Fruit fly (Drosophila melanogaster) whole organism, prepupa: Measurements from ENCODE around the gene EMC2B.
A peak's percentile ranks its signal among the peaks of the same experiment; 100 is the strongest.
"Not testable (repeated sequence)": the region's sequence is repeated elsewhere in the genome, so short reads cannot be mapped to it uniquely, and the experiment has no call there.

Experiments used
- CG10631 ChIP-seq: fragments of 200-800 bp; sonication (Bioruptor generic); optimal IDR thresholded peaks from 2 replicates; lab custom pipeline; 2016; ENCODE audit warnings: missing biosample characterization, missing genetic modification characterization
- CG11294 ChIP-seq: fragments of 200-800 bp; sonication (Bioruptor generic); IDR thresholded peaks from 2 replicates; pipeline ENCODE4 v1.3.6; 2022; ENCODE audit warnings: missing biosample characterization, missing genetic modification characterization
- CG11902 ChIP-seq: fragments of 200-800 bp; sonication (Bioruptor generic); optimal IDR thresholded peaks from 3 replicates; lab custom pipeline; 2016; ENCODE audit warnings: missing biosample characterization, missing genetic modification characterization
- CG1621 ChIP-seq: fragments of 200-800 bp; sonication (Bioruptor generic); optimal IDR thresholded peaks from 3 replicates; lab custom pipeline; 2018; ENCODE audit warnings: missing biosample characterization, mild to moderate bottlenecking, missing genetic modification characterization
- CG3032 ChIP-seq: fragments of 200-800 bp; optimal IDR thresholded peaks from 2 replicates; lab custom pipeline; 2019; ENCODE audit warnings: missing biosample characterization, mild to moderate bottlenecking, missing genetic modification characterization, moderate library complexity
- CG34406 ChIP-seq: fragments of 200-800 bp; sonication (Bioruptor generic); optimal IDR thresholded peaks from 3 replicates; lab custom pipeline; 2016; ENCODE audit warnings: missing biosample characterization, missing genetic modification characterization
- CG6163 ChIP-seq: fragments of 200-800 bp; sonication (Bioruptor generic); IDR thresholded peaks from 3 replicates; pipeline ENCODE4 v1.3.6; 2022; ENCODE audit warnings: missing biosample characterization, missing genetic modification characterization
- CG6854 ChIP-seq: fragments of 200-800 bp; sonication (Bioruptor generic); optimal IDR thresholded peaks from 2 replicates; lab custom pipeline; 2017; ENCODE audit warnings: missing biosample characterization, mild to moderate bottlenecking, missing genetic modification characterization
- CG8119 ChIP-seq: fragments of 200-800 bp; sonication (Bioruptor generic); IDR thresholded peaks from 3 replicates; pipeline ENCODE4 v1.3.6; 2022; ENCODE audit warnings: missing biosample characterization, missing genetic modification characterization
- CG9139 ChIP-seq: fragments of 200-800 bp; sonication (Bioruptor generic); optimal IDR thresholded peaks from 3 replicates; lab custom pipeline; 2017; ENCODE audit warnings: missing biosample characterization, mild to moderate bottlenecking, missing genetic modification characterization
- Eip75B ChIP-seq: fragments of 200-800 bp; sonication (Bioruptor generic); optimal IDR thresholded peaks from 3 replicates; lab custom pipeline; 2016; ENCODE audit warnings: missing biosample characterization, missing genetic modification characterization
- Eip78C ChIP-seq: fragments of 200-800 bp; sonication (Bioruptor generic); peaks from one replicate; lab custom pipeline; 2016; ENCODE audit warnings: missing biosample characterization, missing genetic modification characterization
- Eip93F ChIP-seq: fragments of 200-800 bp; sonication (Bioruptor generic); optimal IDR thresholded peaks from 2 replicates; lab custom pipeline; 2016; ENCODE audit warnings: missing biosample characterization, mild to moderate bottlenecking, missing genetic modification characterization
- Ets21C ChIP-seq: fragments of 200-800 bp; sonication (Bioruptor generic); optimal IDR thresholded peaks from 3 replicates; lab custom pipeline; 2016; ENCODE audit warnings: missing biosample characterization, missing genetic modification characterization
- Gug ChIP-seq: fragments of 200-800 bp; sonication (Bioruptor generic); IDR thresholded peaks from 2 replicates; pipeline ENCODE4 v1.3.6; 2022; ENCODE audit warnings: missing biosample characterization, missing genetic modification characterization
- Hr38 ChIP-seq: sonication (Bioruptor generic); optimal IDR thresholded peaks from 2 replicates; lab custom pipeline; 2016; ENCODE audit warnings: missing biosample characterization, missing genetic modification characterization
- Lpt ChIP-seq: fragments of 200-800 bp; sonication (Bioruptor generic); optimal IDR thresholded peaks from 3 replicates; lab custom pipeline; 2016; ENCODE audit warnings: missing biosample characterization, missing genetic modification characterization
- Met ChIP-seq: fragments of 200-800 bp; sonication (Bioruptor generic); optimal IDR thresholded peaks from 3 replicates; lab custom pipeline; 2016; ENCODE audit warnings: missing biosample characterization, missing genetic modification characterization
- Sox14 ChIP-seq: fragments of 200-800 bp; sonication (Bioruptor generic); optimal IDR thresholded peaks from 3 replicates; lab custom pipeline; 2016; ENCODE audit warnings: missing biosample characterization, missing genetic modification characterization
- dsx ChIP-seq: fragments of 200-800 bp; optimal IDR thresholded peaks from 3 replicates; lab custom pipeline; 2019; ENCODE audit warnings: missing biosample characterization, mild to moderate bottlenecking, missing genetic modification characterization, moderate library complexity; ENCODE audit not compliant: poor library complexity, severe bottlenecking
- eg ChIP-seq: fragments of 200-800 bp; sonication (Bioruptor generic); IDR thresholded peaks from 3 replicates; pipeline ENCODE4 v1.3.6; 2022; ENCODE audit warnings: missing biosample characterization, missing genetic modification characterization
- esn ChIP-seq: fragments of 200-800 bp; sonication (Bioruptor generic); optimal IDR thresholded peaks from 2 replicates; lab custom pipeline; 2016; ENCODE audit warnings: missing biosample characterization, mild to moderate bottlenecking, missing genetic modification characterization, moderate library complexity
- fd59A ChIP-seq: fragments of 200-800 bp; sonication (Bioruptor generic); optimal IDR thresholded peaks from 2 replicates; lab custom pipeline; 2017; ENCODE audit warnings: missing biosample characterization, mild to moderate bottlenecking, missing genetic modification characterization, missing genetic modification reagents
- fkh ChIP-seq: fragments of 200-800 bp; sonication (Bioruptor generic); optimal IDR thresholded peaks from 3 replicates; lab custom pipeline; 2017; ENCODE audit warnings: missing biosample characterization, mild to moderate bottlenecking, missing genetic modification characterization, moderate library complexity
- lz ChIP-seq: fragments of 200-800 bp; sonication (Bioruptor generic); optimal IDR thresholded peaks from 3 replicates; lab custom pipeline; 2016; ENCODE audit warnings: missing biosample characterization, missing genetic modification characterization
- net ChIP-seq: fragments of 200-800 bp; sonication (Bioruptor generic); optimal IDR thresholded peaks from 3 replicates; lab custom pipeline; 2016; ENCODE audit warnings: missing biosample characterization, missing genetic modification characterization
- salr ChIP-seq, 2 experiments: fragments of 200-800 bp; sonication (Bioruptor generic); optimal IDR thresholded peaks; 3 replicates each; lab custom pipeline; 2016 to 2018; ENCODE audit warnings: missing biosample characterization in 2 of 2, missing genetic modification characterization in 2 of 2, mild to moderate bottlenecking in 1 of 2
- ss ChIP-seq, 2 experiments: fragments of 200-800 bp; sonication (Bioruptor generic); optimal IDR thresholded peaks; 2 replicates in 1 of 2; 3 replicates in 1 of 2; lab custom pipeline; 2017 to 2018; ENCODE audit warnings: mild to moderate bottlenecking in 2 of 2, missing biosample characterization in 2 of 2, missing genetic modification characterization in 2 of 2, moderate library complexity in 1 of 2
- svp ChIP-seq: fragments of 200-800 bp; sonication (Bioruptor generic); peaks from one replicate; lab custom pipeline; 2016; ENCODE audit warnings: missing biosample characterization, missing genetic modification characterization
- vri ChIP-seq: fragments of 200-800 bp; sonication (Bioruptor generic); optimal IDR thresholded peaks from 3 replicates; lab custom pipeline; 2016; ENCODE audit warnings: missing biosample characterization, mild to moderate bottlenecking, missing genetic modification characterization

The EMC2B gene

DNA sequence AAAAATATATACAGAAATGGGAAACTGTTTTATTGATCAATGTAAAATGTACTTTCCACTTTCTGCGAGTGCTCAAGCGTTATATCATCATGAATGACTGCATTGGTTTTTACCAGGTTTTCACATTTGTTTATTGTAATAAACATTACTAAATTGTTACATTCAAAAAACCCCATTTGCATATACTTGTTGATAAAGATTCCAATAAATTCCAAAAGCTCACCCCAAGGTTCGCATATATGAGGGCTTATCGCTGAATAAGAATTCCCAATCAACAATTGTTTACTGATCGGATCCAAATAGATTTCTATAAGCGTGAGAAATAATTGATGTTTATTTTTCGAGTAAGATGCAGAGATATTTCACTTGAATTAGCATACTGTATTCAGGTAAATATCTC, 11.8 kb upstream of the EMC2B start:
- TF ChIP-seq CG8119 (no peak), Hr38 (GFP tag; lab: Kevin White, UChicago) (no peak), Eip78C (GFP tag; lab: Kevin White, UChicago) (no peak), Lpt (no peak), svp (peak; percentile 39), CG11902 (GFP tag; lab: Kevin White, UChicago) (no peak), fkh (GFP tag; lab: Kevin White, UChicago) (no peak)

DNA sequence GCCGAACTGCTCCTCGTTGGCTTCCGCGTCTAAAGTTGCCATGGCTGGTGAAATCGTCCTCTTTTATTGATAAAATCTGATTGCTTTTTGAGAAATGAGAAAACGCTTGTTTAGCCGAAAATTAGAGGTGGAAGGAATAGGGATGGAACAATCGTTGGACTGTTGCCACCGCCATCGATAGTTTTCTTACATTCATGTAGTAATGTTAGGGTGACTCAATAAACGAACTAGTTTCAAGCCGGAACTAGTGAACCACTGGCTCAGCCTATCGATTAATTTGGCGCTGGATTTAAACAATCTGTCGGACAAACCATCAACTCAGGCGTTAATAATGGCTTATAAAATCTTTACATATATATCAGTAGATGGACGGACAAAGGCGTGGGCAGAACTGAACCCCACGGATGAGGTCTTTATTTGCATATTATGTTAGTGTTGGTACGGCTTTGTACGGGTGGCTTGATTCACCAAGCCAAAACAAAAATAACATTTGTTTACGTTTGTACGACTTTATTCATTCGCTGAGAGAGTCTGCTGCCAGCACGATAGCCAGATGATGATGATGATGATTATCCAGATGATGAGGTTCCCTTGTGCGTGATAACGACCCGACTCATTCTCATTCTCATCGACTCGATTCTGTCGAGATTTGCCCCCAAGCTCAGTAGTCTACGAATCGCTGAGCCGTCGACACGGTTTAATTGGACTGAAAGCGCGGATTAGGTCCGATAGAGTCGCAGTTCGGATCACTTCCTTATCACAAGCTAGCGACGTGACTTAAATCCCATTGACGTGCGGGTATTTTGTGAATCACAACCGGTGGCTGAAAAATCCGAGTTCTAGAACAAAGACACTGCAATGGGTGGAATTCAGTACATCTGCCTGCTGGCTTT, 10.8 kb upstream of the EMC2B start, which contains the start of the genes Sf3a1 and Irc:
Gene Sf3a1, minus strand, starts transcription at position 138 of the 893 bp plus-strand sequence.
Gene Irc, plus strand, starts transcription at position 658 of the 893 bp plus-strand sequence.
- TF ChIP-seq lz: no peak
- no peak for TF ChIP-seq vri (GFP tag; lab: Kevin White, UChicago)
- peak; percentile 33 for TF ChIP-seq fkh (GFP tag; lab: Kevin White, UChicago)
- no peak for TF ChIP-seq Ets21C (GFP tag; lab: Kevin White, UChicago)
- TF ChIP-seq CG34406: no peak
- TF ChIP-seq esn (GFP tag; lab: Kevin White, UChicago): peak; percentile 31
- peak; percentile 44 for TF ChIP-seq Sox14 (GFP tag; lab: Kevin White, UChicago)
- TF ChIP-seq eg (GFP tag; lab: Robert Waterston, UW): 0 out of 3 replicates have a peak, but pooled peaks have one; percentile 19
- no peak for TF ChIP-seq net (GFP tag; lab: Kevin White, UChicago)
- peak in 1 of 2 experiments; percentile 62 for TF ChIP-seq ss (GFP tag; optimal IDR thresholded peaks at IDR 0.05; lab: Kevin White, UChicago)
- TF ChIP-seq CG6163: 0 out of 3 replicates have a peak, but pooled peaks have one; percentile 31
- peak; percentile 93 for TF ChIP-seq svp
- TF ChIP-seq Eip78C (GFP tag; lab: Kevin White, UChicago): peak; percentile 70
- 0 out of 2 replicates have a peak, but pooled peaks have one; percentile 16 for TF ChIP-seq Gug
- TF ChIP-seq CG1621 (tag; lab: Kevin White, UChicago): peak; percentile 85

DNA sequence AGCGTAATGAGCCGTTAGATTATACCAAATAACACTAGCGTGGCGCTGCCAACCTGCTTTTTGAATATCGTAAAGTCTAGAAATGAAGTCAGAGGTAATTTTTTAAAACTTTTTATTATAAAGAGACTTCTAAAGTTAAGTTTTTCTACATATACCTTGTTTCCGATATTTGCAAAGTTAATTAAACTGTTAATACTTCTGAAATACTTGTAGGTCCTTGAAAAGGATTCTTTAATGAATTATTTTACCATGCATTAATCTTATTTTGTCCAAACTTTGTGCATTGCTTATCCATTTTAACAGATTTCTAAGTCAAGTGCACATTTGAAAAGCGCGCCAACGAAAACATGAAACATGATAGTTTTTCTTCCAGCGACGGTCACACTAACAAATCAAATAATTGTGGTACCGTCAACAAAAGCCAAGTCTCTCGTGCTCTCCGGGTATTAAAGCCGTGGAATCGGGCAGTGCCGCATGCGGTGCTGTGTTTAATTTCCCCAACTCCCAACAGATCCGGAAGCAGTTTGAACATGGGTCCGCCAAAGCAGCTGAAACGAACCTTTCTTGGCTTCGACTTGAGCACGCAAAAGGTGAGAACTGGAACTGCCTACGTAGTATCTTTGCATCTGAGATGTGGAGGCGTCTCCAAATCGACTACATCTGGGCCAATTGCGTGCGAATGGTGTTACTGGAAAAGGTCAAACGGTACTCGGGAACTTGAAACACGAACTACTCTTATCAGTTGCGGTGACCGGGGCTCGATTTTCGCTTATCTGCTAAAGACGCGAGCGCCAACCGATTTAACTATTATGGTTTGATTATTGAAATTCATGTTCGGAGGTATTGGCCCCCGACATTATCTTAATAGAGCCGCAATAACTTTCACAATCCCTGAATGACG, 4.6 kb upstream of the EMC2B start, which contains the start of the genes EMC2A and CG3534:
Gene EMC2A, minus strand, starts transcription at position 13 of the 901 bp plus-strand sequence.
Gene CG3534, plus strand, starts transcription at position 388 of the 901 bp plus-strand sequence.
- TF ChIP-seq salr (GFP tag; optimal IDR thresholded peaks at IDR 0.05; lab: Kevin White, UChicago) (no peak), lz (peak; percentile 41), fd59A (GFP tag; lab: Kevin White, UChicago) (no peak), CG9139 (GFP tag; lab: Kevin White, UChicago) (no peak), Eip75B (GFP tag; lab: Kevin White, UChicago) (peak; percentile 44), CG10631 (GFP tag; lab: Kevin White, UChicago) (peak; percentile 25), svp (peak; percentile 67), fkh (GFP tag; lab: Kevin White, UChicago) (peak; percentile 73), CG3032 (peak; percentile 54), Met (GFP tag; lab: Kevin White, UChicago) (no peak), dsx (GFP tag; lab: Kevin White, UChicago) (peak; percentile 8), Eip93F (no peak)

DNA sequence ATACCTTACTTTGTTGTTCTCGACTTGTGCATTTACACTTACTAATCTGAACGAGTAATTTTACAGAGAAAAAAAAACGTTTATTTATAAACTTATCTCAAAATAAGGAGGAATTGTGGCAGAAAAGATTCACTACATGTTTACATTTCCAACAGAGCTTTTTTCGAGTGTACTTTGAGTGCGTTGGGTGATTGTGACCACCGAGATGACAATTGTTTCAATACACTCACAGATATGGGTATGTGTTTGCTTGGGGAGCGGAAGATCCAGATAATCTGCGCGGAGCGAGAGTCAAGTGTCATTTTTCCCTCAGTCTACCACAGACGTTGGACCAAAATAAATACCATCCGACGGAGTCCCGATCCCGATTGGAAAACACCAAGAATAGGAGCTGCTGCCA, 1.0 kb upstream of the EMC2B start, which contains the start of gene CG31274:
Gene CG31274, plus strand, starts transcription at position 301 of the 400 bp plus-strand sequence.
- TF ChIP-seq lz; CG6854 (GFP tag; lab: Kevin White, UChicago); CG11294: not testable (repeated sequence)
- TF ChIP-seq, all 60 proteins: peak for 0; not testable (repeated sequence) for 60
